Fruit fly (Drosophila melanogaster) whole organism, embryonic: ENCODE measurements around the gene CG5068.
A peak's percentile ranks its signal among the peaks of the same experiment; 100 is the strongest.

Experiments
- Atf-2 ChIP-seq: fragments of 200-800 bp; sonication (Bioruptor generic); optimal IDR thresholded peaks from 2 replicates; lab custom pipeline; 2016; ENCODE audit warnings: missing biosample characterization, missing genetic modification characterization
- CG10267 ChIP-seq: fragments of 200-800 bp; sonication (Bioruptor generic); optimal IDR thresholded peaks from 2 replicates; lab custom pipeline; 2018; ENCODE audit warnings: missing biosample characterization, mild to moderate bottlenecking, missing genetic modification characterization, moderate library complexity
- CG11093 ChIP-seq: fragments of 200-800 bp; sonication (Bioruptor generic); IDR thresholded peaks from 3 replicates; pipeline ENCODE4 v1.3.6; 2022; ENCODE audit warnings: missing biosample characterization, missing genetic modification characterization
- CG11456 ChIP-seq: fragments of 200-800 bp; sonication (Bioruptor generic); IDR thresholded peaks from 3 replicates; pipeline ENCODE4 v1.3.6; 2022; ENCODE audit warnings: missing biosample characterization, missing genetic modification characterization
- CG11560 ChIP-seq: fragments of 200-800 bp; sonication (Bioruptor generic); IDR thresholded peaks from 3 replicates; pipeline ENCODE4 v1.3.6; 2022; ENCODE audit warnings: missing biosample characterization, missing genetic modification characterization
- CG11696 ChIP-seq: fragments of 200-800 bp; sonication (Bioruptor generic); IDR thresholded peaks from 2 replicates; pipeline ENCODE4 v1.3.6; 2022; ENCODE audit warnings: missing biosample characterization, missing genetic modification characterization
- CG12155 ChIP-seq: fragments of 200-800 bp; sonication (Bioruptor generic); optimal IDR thresholded peaks from 3 replicates; lab custom pipeline; 2016; ENCODE audit warnings: missing biosample characterization, missing genetic modification characterization
- CG13123 ChIP-seq: fragments of 200-800 bp; sonication (Bioruptor generic); optimal IDR thresholded peaks from 2 replicates; lab custom pipeline; 2016; ENCODE audit warnings: missing biosample characterization, missing genetic modification characterization
- CG14441 ChIP-seq: fragments of 200-800 bp; sonication (Bioruptor generic); IDR thresholded peaks from 2 replicates; pipeline ENCODE4 v1.3.6; 2022; ENCODE audit warnings: missing biosample characterization, missing genetic modification characterization
- CG14860 ChIP-seq: fragments of 200-800 bp; sonication (Bioruptor generic); IDR thresholded peaks from 3 replicates; pipeline ENCODE4 v1.3.6; 2022; ENCODE audit warnings: missing biosample characterization, missing genetic modification characterization; ENCODE audit not compliant: partially characterized antibody
- CG15514 ChIP-seq: fragments of 200-800 bp; sonication (Bioruptor generic); optimal IDR thresholded peaks from 3 replicates; lab custom pipeline; 2017; ENCODE audit warnings: missing biosample characterization, missing genetic modification characterization, mild to moderate bottlenecking, moderate library complexity, missing genetic modification reagents
- CG16813 ChIP-seq: fragments of 200-800 bp; sonication (Bioruptor generic); IDR thresholded peaks from 3 replicates; pipeline ENCODE4 v1.3.6; 2022; ENCODE audit warnings: missing biosample characterization, missing genetic modification characterization; ENCODE audit not compliant: partially characterized antibody
- CG16863 ChIP-seq: fragments of 200-800 bp; sonication (Bioruptor generic); optimal IDR thresholded peaks from 3 replicates; lab custom pipeline; 2016; ENCODE audit warnings: missing biosample characterization, missing genetic modification characterization
- CG17612 ChIP-seq: fragments of 200-800 bp; sonication (Bioruptor generic); IDR thresholded peaks from 2 replicates; pipeline ENCODE4 v1.3.6; 2022; ENCODE audit warnings: missing biosample characterization, missing genetic modification characterization
- CG18599 ChIP-seq: fragments of 200-800 bp; sonication (Bioruptor generic); optimal IDR thresholded peaks from 3 replicates; lab custom pipeline; 2017; ENCODE audit warnings: missing biosample characterization, missing genetic modification characterization, mild to moderate bottlenecking, moderate library complexity, missing genetic modification reagents
- CG2678 ChIP-seq: fragments of 200-800 bp; sonication (Bioruptor generic); optimal IDR thresholded peaks from 3 replicates; lab custom pipeline; 2019; ENCODE audit warnings: missing biosample characterization, mild to moderate bottlenecking, missing genetic modification characterization, moderate library complexity
- CG30431 ChIP-seq: fragments of 200-800 bp; sonication (Bioruptor generic); optimal IDR thresholded peaks from 2 replicates; lab custom pipeline; 2017; ENCODE audit warnings: missing biosample characterization, missing genetic modification characterization
- CG33557 ChIP-seq: fragments of 200-800 bp; sonication (Bioruptor generic); optimal IDR thresholded peaks from 2 replicates; lab custom pipeline; 2019; ENCODE audit warnings: missing biosample characterization, mild to moderate bottlenecking, missing genetic modification characterization, moderate library complexity
- CG4404 ChIP-seq: fragments of 200-800 bp; sonication (Bioruptor generic); IDR thresholded peaks from 2 replicates; pipeline ENCODE4 v1.3.6; 2022; ENCODE audit warnings: missing biosample characterization, missing genetic modification characterization
- CG4730 ChIP-seq: fragments of 200-800 bp; sonication (Bioruptor generic); IDR thresholded peaks from 2 replicates; pipeline ENCODE4 v1.3.6; 2022; ENCODE audit warnings: missing biosample characterization, missing genetic modification characterization
- CG8290 ChIP-seq, 3 experiments: fragments of 200-800 bp; sonication (Bioruptor generic); optimal IDR thresholded peaks; 2 replicates each; lab custom pipeline; 2016 to 2019; ENCODE audit warnings: missing biosample characterization in 3 of 3, missing genetic modification characterization in 3 of 3, mild to moderate bottlenecking in 2 of 3, moderate library complexity in 1 of 3
- CG9817 ChIP-seq: fragments of 200-800 bp; sonication (Bioruptor generic); optimal IDR thresholded peaks from 2 replicates; lab custom pipeline; 2018; ENCODE audit warnings: missing biosample characterization, mild to moderate bottlenecking, missing genetic modification characterization, moderate library complexity
- CrebB ChIP-seq: fragments of 200-800 bp; sonication (Bioruptor generic); optimal IDR thresholded peaks from 3 replicates; lab custom pipeline; 2018; ENCODE audit warnings: missing biosample characterization, mild to moderate bottlenecking, missing genetic modification characterization
- Eip74EF ChIP-seq, 2 experiments: fragments of 200-800 bp in 1 of 2; fragments of >200 bp in 1 of 2; sonication (Bioruptor generic) in 1 of 2; optimal IDR thresholded peaks; 2 replicates each; lab custom pipeline; 2017 to 2019; ENCODE audit warnings: missing biosample characterization in 2 of 2, missing genetic modification characterization in 2 of 2, mild to moderate bottlenecking in 1 of 2, moderate library complexity in 1 of 2
- Fer3 ChIP-seq: fragments of 200-800 bp; sonication (Bioruptor generic); optimal IDR thresholded peaks from 2 replicates; lab custom pipeline; 2018; ENCODE audit warnings: missing biosample characterization, mild to moderate bottlenecking, missing genetic modification characterization, moderate library complexity
- HLH4C ChIP-seq: fragments of 200-800 bp; sonication (Bioruptor generic); IDR thresholded peaks from 3 replicates; pipeline ENCODE4 v1.3.6; 2022; ENCODE audit warnings: missing biosample characterization, missing genetic modification characterization; ENCODE audit not compliant: partially characterized antibody
- HLHmδ ChIP-seq: fragments of 200-800 bp; sonication (Bioruptor generic); optimal IDR thresholded peaks from 2 replicates; lab custom pipeline; 2018; ENCODE audit warnings: missing biosample characterization, mild to moderate bottlenecking, missing genetic modification characterization, moderate library complexity
- Hr39 ChIP-seq: fragments of >200 bp; optimal IDR thresholded peaks from 2 replicates; lab custom pipeline; 2017
- MBD-R2 ChIP-seq: fragments of 200-800 bp; sonication (Bioruptor generic); IDR thresholded peaks from 2 replicates; pipeline ENCODE4 v1.3.6; 2022; ENCODE audit warnings: missing biosample characterization, missing genetic modification characterization
- MTF-1 ChIP-seq: fragments of 200-800 bp; sonication (Bioruptor generic); optimal IDR thresholded peaks from 2 replicates; lab custom pipeline; 2018; ENCODE audit warnings: missing biosample characterization, mild to moderate bottlenecking, missing genetic modification characterization, borderline replicate concordance
- NC2β ChIP-seq: fragments of 200-800 bp; sonication (Bioruptor generic); optimal IDR thresholded peaks from 2 replicates; lab custom pipeline; 2016; ENCODE audit warnings: missing biosample characterization, missing genetic modification characterization
- Opbp ChIP-seq: fragments of 200-800 bp; sonication (Bioruptor generic); IDR thresholded peaks from 3 replicates; pipeline ENCODE4 v1.3.6; 2022; ENCODE audit warnings: missing biosample characterization, missing genetic modification characterization; ENCODE audit not compliant: partially characterized antibody
- Ptx1 ChIP-seq: fragments of 200-800 bp; sonication (Bioruptor generic); IDR thresholded peaks from 2 replicates; pipeline ENCODE4 v1.3.6; 2022; ENCODE audit warnings: missing biosample characterization, missing genetic modification characterization
- Sin3A ChIP-seq: fragments of >200 bp; optimal IDR thresholded peaks from 2 replicates; lab custom pipeline; 2018
- al ChIP-seq: fragments of 200-800 bp; sonication (Bioruptor generic); IDR thresholded peaks from 2 replicates; pipeline ENCODE4 v1.3.6; 2022; ENCODE audit warnings: missing biosample characterization, missing genetic modification characterization
- bbx ChIP-seq: fragments of 200-800 bp; sonication (Bioruptor generic); IDR thresholded peaks from 2 replicates; pipeline ENCODE4 v1.3.6; 2022; ENCODE audit warnings: missing biosample characterization, missing genetic modification characterization; ENCODE audit not compliant: partially characterized antibody
- ci ChIP-seq: fragments of 200-800 bp; sonication (Bioruptor generic); IDR thresholded peaks from 3 replicates; pipeline ENCODE4 v1.3.6; 2022; ENCODE audit warnings: missing biosample characterization, missing genetic modification characterization
- cwo ChIP-seq: fragments of 200-800 bp; sonication (Bioruptor generic); optimal IDR thresholded peaks from 3 replicates; lab custom pipeline; 2017; ENCODE audit warnings: missing biosample characterization, missing genetic modification characterization, mild to moderate bottlenecking, moderate library complexity, missing genetic modification reagents
- danr ChIP-seq: fragments of 200-800 bp; sonication (Bioruptor generic); IDR thresholded peaks from 2 replicates; pipeline ENCODE4 v1.3.6; 2022; ENCODE audit warnings: missing biosample characterization, missing genetic modification characterization
- her ChIP-seq: fragments of 200-800 bp; sonication (Bioruptor generic); optimal IDR thresholded peaks from 2 replicates; lab custom pipeline; 2016; ENCODE audit warnings: missing biosample characterization, missing genetic modification characterization
- mirr ChIP-seq: fragments of 200-800 bp; sonication (Bioruptor generic); optimal IDR thresholded peaks from 3 replicates; lab custom pipeline; 2018; ENCODE audit warnings: missing biosample characterization, mild to moderate bottlenecking, missing genetic modification characterization
- org-1 ChIP-seq: fragments of 200-800 bp; sonication (Bioruptor generic); optimal IDR thresholded peaks from 2 replicates; lab custom pipeline; 2017; ENCODE audit warnings: missing biosample characterization, missing genetic modification characterization
- p53 ChIP-seq: fragments of 200-800 bp; sonication (Bioruptor generic); optimal IDR thresholded peaks from 2 replicates; lab custom pipeline; 2016; ENCODE audit warnings: missing biosample characterization, missing genetic modification characterization
- pho ChIP-seq: fragments of 200-800 bp; sonication (Bioruptor generic); optimal IDR thresholded peaks from 2 replicates; lab custom pipeline; 2016; ENCODE audit warnings: missing biosample characterization, missing genetic modification characterization
- phol ChIP-seq: fragments of 200-800 bp; sonication (Bioruptor generic); optimal IDR thresholded peaks from 3 replicates; lab custom pipeline; 2018; ENCODE audit warnings: missing biosample characterization, mild to moderate bottlenecking, missing genetic modification characterization, moderate library complexity
- pum ChIP-seq: fragments of 200-800 bp; sonication (Bioruptor generic); optimal IDR thresholded peaks from 2 replicates; lab custom pipeline; 2016; ENCODE audit warnings: missing biosample characterization, missing genetic modification characterization
- run ChIP-seq: fragments of 200-800 bp; sonication (Bioruptor generic); optimal IDR thresholded peaks from 3 replicates; lab custom pipeline; 2018; ENCODE audit warnings: missing biosample characterization, mild to moderate bottlenecking, missing genetic modification characterization
- shn ChIP-seq: fragments of 200-800 bp; sonication (Bioruptor generic); optimal IDR thresholded peaks from 3 replicates; lab custom pipeline; 2016; ENCODE audit warnings: missing biosample characterization, missing genetic modification characterization
- zen2 ChIP-seq: fragments of 200-800 bp; sonication (Bioruptor generic); IDR thresholded peaks from 3 replicates; pipeline ENCODE4 v1.3.6; 2022; ENCODE audit warnings: missing biosample characterization, missing genetic modification characterization; ENCODE audit not compliant: partially characterized antibody

The CG5068 gene

dm6 chr3L:8997686-8998239, 11.3 kb downstream of the CG5068 start, which contains the start of the genes smg and CG5087 (continued):
- TF ChIP-seq Eip74EF (GFP tag; optimal IDR thresholded peaks at IDR 0.05; lab: Kevin White, UChicago) (peak in 1 of 2 experiments; percentile 50), CG4404 (GFP tag; lab: Robert Waterston, UW) (no peak), danr (GFP tag; lab: Robert Waterston, UW) (no peak), CG14860 (peak; percentile 51; the same call in 2 of the 3 replicates), Atf-2 (peak; percentile 18), CG11696 (GFP tag; lab: Robert Waterston, UW) (no peak), CG4730 (GFP tag; lab: Robert Waterston, UW) (no peak), CG9817 (tag; lab: Kevin White, UChicago) (peak; percentile 39), MTF-1 (GFP tag; lab: Kevin White, UChicago) (no peak), CG2678 (tag; lab: Kevin White, UChicago) (no peak), CG17612 (GFP tag; lab: Robert Waterston, UW) (no peak), bbx (GFP tag; lab: Robert Waterston, UW) (peak; percentile 71), CG11093 (no peak), CG16813 (peak; percentile 63), Ptx1 (GFP tag; lab: Robert Waterston, UW) (no peak), CG10267 (tag; lab: Kevin White, UChicago) (peak; percentile 78), CG18599 (GFP tag; lab: Kevin White, UChicago) (no peak), CG14441 (GFP tag; lab: Robert Waterston, UW) (0 out of 2 replicates have a peak, but pooled peaks have one; percentile 25), CG33557 (GFP tag; lab: Kevin White, UChicago) (peak; percentile 1), CG16863 (GFP tag; lab: Kevin White, UChicago) (peak; percentile 40), al (GFP tag; lab: Robert Waterston, UW) (peak; percentile 27; the same call in 1 of the 2 replicates), CG11456 (GFP tag; lab: Robert Waterston, UW) (peak; percentile 50; the same call in 1 of the 3 replicates), org-1 (GFP tag; lab: Kevin White, UChicago) (no peak), MBD-R2 (GFP tag; lab: Robert Waterston, UW) (peak; percentile 88), Sin3A (lab: Kevin White, UChicago) (peak; percentile 85), HLH4C (GFP tag; lab: Robert Waterston, UW) (peak; percentile 68), pum (GFP tag; lab: Kevin White, UChicago) (peak; percentile 2), CG13123 (peak; percentile 1), zen2 (GFP tag; lab: Robert Waterston, UW) (no peak), NC2β (GFP tag; lab: Kevin White, UChicago) (peak; percentile 66), CrebB (tag; lab: Kevin White, UChicago) (peak; percentile 24), p53 (GFP tag; lab: Kevin White, UChicago) (peak; percentile 66), CG8290 (GFP tag; optimal IDR thresholded peaks at IDR 0.05; lab: Kevin White, UChicago) (peak; percentile 30), CG8290 (tag; optimal IDR thresholded peaks at IDR 0.05; lab: Kevin White, UChicago) (no peak), pho (GFP tag; lab: Kevin White, UChicago) (peak; percentile 48), CG12155 (GFP tag; lab: Kevin White, UChicago) (peak; percentile 44), Hr39 (lab: Kevin White, UChicago) (no peak), HLHmδ (no peak), cwo (GFP tag; lab: Kevin White, UChicago) (no peak), run (tag; lab: Kevin White, UChicago) (no peak), phol (peak; percentile 72), mirr (no peak), Opbp (GFP tag; lab: Robert Waterston, UW) (peak; percentile 81), CG15514 (GFP tag; lab: Kevin White, UChicago) (peak; percentile 78), shn (GFP tag; lab: Kevin White, UChicago) (peak; percentile 25), her (peak; percentile 68), Fer3 (no peak), CG11560 (tag; lab: Robert Waterston, UW) (peak; percentile 100), ci (GFP tag; lab: Robert Waterston, UW) (peak; percentile 60; the same call in 1 of the 3 replicates), CG30431 (GFP tag; lab: Kevin White, UChicago) (no peak)
